Worm (Caenorhabditis elegans) whole organism, L3 larva: Measurements from ENCODE around the gene npr-43.
A peak's percentile ranks its signal among the peaks of the same experiment; 100 is the strongest.

ENCODE experiments used
- R02D3.7 ChIP-seq: fragments of 150-350 bp; optimal IDR thresholded peaks from 2 replicates; lab custom pipeline; 2014; ENCODE audit warnings: missing biosample characterization, missing genetic modification characterization
- ZK546.5 ChIP-seq: sonication (generic microtip); optimal IDR thresholded peaks from 2 replicates; lab custom pipeline; 2017; ENCODE audit warnings: missing biosample characterization, missing genetic modification characterization
- aly-2 ChIP-seq: fragments of 150-350 bp; optimal IDR thresholded peaks from 2 replicates; lab custom pipeline; 2014; ENCODE audit warnings: missing biosample characterization, missing genetic modification characterization
- ama-1 ChIP-seq: fragments of 150-350 bp; optimal IDR thresholded peaks from 2 replicates; lab custom pipeline; 2018
- ceh-28 ChIP-seq: fragments of 150-350 bp; optimal IDR thresholded peaks from 2 replicates; lab custom pipeline; 2014; ENCODE audit warnings: missing biosample characterization, missing genetic modification reagents, missing genetic modification characterization
- ceh-9 ChIP-seq: sonication (generic microtip); optimal IDR thresholded peaks from 2 replicates; lab custom pipeline; 2018; ENCODE audit warnings: missing biosample characterization, missing genetic modification characterization
- egl-5 ChIP-seq: fragments of 150-350 bp; optimal IDR thresholded peaks from 2 replicates; lab custom pipeline; 2017; ENCODE audit warnings: missing biosample characterization, missing genetic modification reagents, missing genetic modification characterization, inconsistent platforms
- elt-1 ChIP-seq: fragments of 150-350 bp; optimal IDR thresholded peaks from 2 replicates; lab custom pipeline; 2014; ENCODE audit warnings: missing biosample characterization, missing genetic modification characterization
- elt-2 ChIP-seq: sonication (generic microtip); optimal IDR thresholded peaks from 2 replicates; lab custom pipeline; 2016; ENCODE audit warnings: missing genetic modification reagents, mild to moderate bottlenecking, missing genetic modification characterization, missing compliant biosample characterization
- elt-3 ChIP-seq, 3 experiments: fragments of 150-350 bp in 1 of 3; sonication (generic microtip) in 2 of 3; optimal IDR thresholded peaks; 2 replicates in 2 of 3; 4 replicates in 1 of 3; lab custom pipeline; 2014 to 2017; ENCODE audit warnings: missing biosample characterization in 3 of 3, missing genetic modification characterization in 3 of 3
- eor-1 ChIP-seq, 2 experiments: fragments of 150-350 bp; optimal IDR thresholded peaks; 2 replicates each; lab custom pipeline; 2014 to 2018; ENCODE audit warnings: missing biosample characterization in 2 of 2, missing genetic modification characterization in 2 of 2
- fkh-10 ChIP-seq: sonication (generic microtip); optimal IDR thresholded peaks from 2 replicates; lab custom pipeline; 2017; ENCODE audit warnings: missing biosample characterization, missing genetic modification reagents, missing genetic modification characterization
- fos-1 ChIP-seq: fragments of 150-350 bp; optimal IDR thresholded peaks from 2 replicates; lab custom pipeline; 2014; ENCODE audit warnings: missing biosample characterization, missing genetic modification characterization
- hmg-11 ChIP-seq: sonication (generic microtip); optimal IDR thresholded peaks from 2 replicates; lab custom pipeline; 2016; ENCODE audit warnings: missing genetic modification characterization, missing compliant biosample characterization
- jun-1 ChIP-seq: fragments of 150-350 bp; optimal IDR thresholded peaks from 2 replicates; lab custom pipeline; 2014; ENCODE audit warnings: missing biosample characterization, missing genetic modification reagents, missing genetic modification characterization
- lin-15B ChIP-seq: fragments of 150-350 bp; optimal IDR thresholded peaks from 2 replicates; lab custom pipeline; 2014; ENCODE audit warnings: missing biosample characterization, missing genetic modification characterization
- lin-39 ChIP-seq: fragments of 150-350 bp; optimal IDR thresholded peaks from 2 replicates; lab custom pipeline; 2018; ENCODE audit warnings: missing biosample characterization, missing genetic modification reagents, missing genetic modification characterization
- lsy-12 ChIP-seq: sonication (generic microtip); optimal IDR thresholded peaks from 2 replicates; lab custom pipeline; 2016; ENCODE audit warnings: mild to moderate bottlenecking, missing genetic modification characterization, missing compliant biosample characterization
- mdl-1 ChIP-seq: fragments of 150-350 bp; optimal IDR thresholded peaks from 2 replicates; lab custom pipeline; 2014; ENCODE audit warnings: missing biosample characterization, missing genetic modification characterization
- mml-1 ChIP-seq: fragments of 150-350 bp; sonication (generic microtip); optimal IDR thresholded peaks from 3 replicates; lab custom pipeline; 2014; ENCODE audit warnings: missing biosample characterization, missing genetic modification characterization
- nfya-1 ChIP-seq: sonication (generic microtip); optimal IDR thresholded peaks from 2 replicates; lab custom pipeline; 2017; ENCODE audit warnings: missing genetic modification characterization, mild to moderate bottlenecking, missing compliant biosample characterization, antibody characterized with exemption, moderate library complexity; ENCODE audit not compliant: insufficient read depth
- nhr-11 ChIP-seq: fragments of 150-350 bp; optimal IDR thresholded peaks from 2 replicates; lab custom pipeline; 2014; ENCODE audit warnings: missing biosample characterization, missing genetic modification characterization
- nhr-12 ChIP-seq: fragments of 150-350 bp; optimal IDR thresholded peaks from 2 replicates; lab custom pipeline; 2014; ENCODE audit warnings: missing biosample characterization, missing genetic modification characterization
- nhr-23 ChIP-seq: fragments of 150-350 bp; optimal IDR thresholded peaks from 2 replicates; lab custom pipeline; 2014; ENCODE audit warnings: missing biosample characterization, missing genetic modification reagents, missing genetic modification characterization
- nhr-237 ChIP-seq: fragments of 150-350 bp; optimal IDR thresholded peaks from 2 replicates; lab custom pipeline; 2014; ENCODE audit warnings: missing biosample characterization, missing genetic modification characterization
- nhr-25 ChIP-seq: sonication (generic microtip); optimal IDR thresholded peaks from 2 replicates; lab custom pipeline; 2017; ENCODE audit warnings: missing biosample characterization, missing genetic modification characterization
- nhr-28 ChIP-seq: fragments of 150-350 bp; optimal IDR thresholded peaks from 2 replicates; lab custom pipeline; 2014; ENCODE audit warnings: missing biosample characterization, missing genetic modification characterization
- nhr-43 ChIP-seq: sonication (generic microtip); optimal IDR thresholded peaks from 2 replicates; lab custom pipeline; 2016; ENCODE audit warnings: mild to moderate bottlenecking, missing genetic modification characterization, missing compliant biosample characterization; ENCODE audit not compliant: poor library complexity, severe bottlenecking
- nhr-67 ChIP-seq: fragments of 150-350 bp; optimal IDR thresholded peaks from 2 replicates; lab custom pipeline; 2014; ENCODE audit warnings: missing biosample characterization, missing genetic modification characterization
- nhr-76 ChIP-seq: fragments of 150-350 bp; sonication (generic microtip); optimal IDR thresholded peaks from 5 replicates; lab custom pipeline; 2014; ENCODE audit warnings: missing biosample characterization, missing genetic modification characterization
- nhr-77 ChIP-seq: fragments of 150-350 bp; optimal IDR thresholded peaks from 2 replicates; lab custom pipeline; 2014; ENCODE audit warnings: missing biosample characterization, missing genetic modification characterization
- pha-4 ChIP-seq: fragments of 150-350 bp; optimal IDR thresholded peaks from 2 replicates; lab custom pipeline; 2014; ENCODE audit warnings: missing biosample characterization, missing genetic modification reagents, missing genetic modification characterization
- pqm-1 ChIP-seq: fragments of 150-350 bp; optimal IDR thresholded peaks from 2 replicates; lab custom pipeline; 2017; ENCODE audit warnings: missing biosample characterization, missing genetic modification characterization, inconsistent platforms
- sea-2 ChIP-seq: fragments of 150-350 bp; sonication (generic microtip); optimal IDR thresholded peaks from 4 replicates; lab custom pipeline; 2014; ENCODE audit warnings: missing biosample characterization, missing genetic modification reagents, missing genetic modification characterization
- skn-1 ChIP-seq: fragments of 150-350 bp; optimal IDR thresholded peaks from 2 replicates; lab custom pipeline; 2014; ENCODE audit warnings: missing biosample characterization, missing genetic modification characterization
- snpc-4 ChIP-seq: fragments of 150-350 bp; optimal IDR thresholded peaks from 2 replicates; lab custom pipeline; 2014; ENCODE audit warnings: missing biosample characterization, missing genetic modification characterization
- tbx-2 ChIP-seq: sonication (generic microtip); optimal IDR thresholded peaks from 2 replicates; lab custom pipeline; 2016; ENCODE audit warnings: mild to moderate bottlenecking, missing genetic modification characterization, missing compliant biosample characterization
- unc-62 ChIP-seq: fragments of 150-350 bp; sonication (generic microtip); optimal IDR thresholded peaks from 4 replicates; lab custom pipeline; 2014; ENCODE audit warnings: missing biosample characterization, missing genetic modification reagents, missing genetic modification characterization
- zag-1 ChIP-seq: fragments of 150-350 bp; optimal IDR thresholded peaks from 2 replicates; lab custom pipeline; 2014; ENCODE audit warnings: missing biosample characterization, missing genetic modification characterization
- ztf-11 ChIP-seq: fragments of 150-350 bp; optimal IDR thresholded peaks from 2 replicates; lab custom pipeline; 2014; ENCODE audit warnings: missing biosample characterization, missing genetic modification characterization
- ztf-4 ChIP-seq: fragments of 150-350 bp; optimal IDR thresholded peaks from 2 replicates; lab custom pipeline; 2014; ENCODE audit warnings: missing biosample characterization, missing genetic modification characterization

npr-43 gene

ce11 chrV:14378986-14379385, at the start of gene npr-43:
Gene npr-43, minus strand, starts transcription at chrV:14379086.
- TF ChIP-seq ZK546.5 = no peak
- TF ChIP-seq nhr-237 (tag; lab: Kevin White, UChicago) = no peak
- no peak for TF ChIP-seq nhr-77 (tag; lab: Kevin White, UChicago)
- TF ChIP-seq nhr-25 (tag; lab: Kevin White, UChicago) = no peak
- TF ChIP-seq nhr-28 = no peak
- no peak for TF ChIP-seq unc-62 (GFP tag; lab: Kevin White, UChicago)
- TF ChIP-seq fkh-10 (GFP tag; lab: Kevin White, UChicago) = no peak
- TF ChIP-seq nhr-43 = no peak
- TF ChIP-seq mml-1 (tag; lab: Kevin White, UChicago) = no peak
- TF ChIP-seq elt-2 (tag; lab: Kevin White, UChicago) = no peak
- TF ChIP-seq eor-1 (tag; optimal IDR thresholded peaks at IDR 0.05; lab: Kevin White, UChicago) = no peak
- TF ChIP-seq nhr-23 (tag; lab: Kevin White, UChicago) = no peak
- no peak for TF ChIP-seq nhr-76
- TF ChIP-seq snpc-4 = no peak

- TF ChIP-seq ztf-11 (tag; lab: Kevin White, UChicago) (no peak), jun-1 (no peak), R02D3.7 (no peak), pqm-1 (tag; lab: Kevin White, UChicago) (no peak)
Observed at ce11 chrV:14427069-14427825, 48.4 kb upstream of the npr-43 start.

ce11 chrV:14426013-14426412, 47.1 kb upstream of the npr-43 start:
- no peak for TF ChIP-seq zag-1 (tag; lab: Kevin White, UChicago)
- TF ChIP-seq aly-2 (tag; lab: Kevin White, UChicago) = no peak
- no peak for TF ChIP-seq tbx-2
- no peak for TF ChIP-seq egl-5 (tag; lab: Kevin White, UChicago)
- TF ChIP-seq nfya-1 = no peak
- no peak for TF ChIP-seq elt-2 (tag; lab: Kevin White, UChicago)
- no peak for TF ChIP-seq nhr-25 (tag; lab: Kevin White, UChicago)
- no peak for TF ChIP-seq nhr-12 (tag; lab: Kevin White, UChicago)
- no peak for TF ChIP-seq fos-1 (tag; lab: Kevin White, UChicago)
- no peak for TF ChIP-seq lsy-12 (tag; lab: Kevin White, UChicago)
- TF ChIP-seq nhr-77 (tag; lab: Kevin White, UChicago) = no peak
- TF ChIP-seq elt-1 (tag; lab: Kevin White, UChicago) = no peak
- no peak for TF ChIP-seq elt-3 (tag; optimal IDR thresholded peaks at IDR 0.05; lab: Kevin White, UChicago)

ce11 chrV:14424958-14425492, 46.1 kb upstream of the npr-43 start, which contains the start of gene rrsr-1:
Gene rrsr-1, minus strand, starts transcription at chrV:14425008.
- TF ChIP-seq egl-5 (tag; lab: Kevin White, UChicago) = peak; percentile 46
- TF ChIP-seq lin-15B = peak; percentile 5
- no peak for TF ChIP-seq eor-1 (tag; optimal IDR thresholded peaks at IDR 0.05; lab: Kevin White, UChicago)
- peak; percentile 54 for TF ChIP-seq snpc-4
- no peak for TF ChIP-seq ceh-9 (tag; lab: Kevin White, UChicago)
- peak; percentile 53 for TF ChIP-seq nhr-43

ce11 chrV:14423268-14423667, 44.4 kb upstream of the npr-43 start, which contains the start of gene rpoa-12:
Gene rpoa-12, minus strand, starts transcription at chrV:14423304.
- TF ChIP-seq pha-4 (tag; lab: Kevin White, UChicago) = peak; percentile 52
- no peak for TF ChIP-seq unc-62 (GFP tag; lab: Kevin White, UChicago)
- TF ChIP-seq snpc-4 = peak; percentile 24
- no peak for TF ChIP-seq nhr-67 (tag; lab: Kevin White, UChicago)
- no peak for TF ChIP-seq mdl-1
- TF ChIP-seq ZK546.5 = no peak
- TF ChIP-seq nhr-23 (tag; lab: Kevin White, UChicago) = peak; percentile 51
- no peak for TF ChIP-seq elt-3 (tag; optimal IDR thresholded peaks at IDR 0.05; lab: Kevin White, UChicago)
- TF ChIP-seq aly-2 (tag; lab: Kevin White, UChicago) = no peak
- TF ChIP-seq jun-1 = no peak
- TF ChIP-seq ceh-9 (tag; lab: Kevin White, UChicago) = no peak
- no peak for TF ChIP-seq ztf-11 (tag; lab: Kevin White, UChicago)
- TF ChIP-seq hmg-11 (tag; lab: Kevin White, UChicago) = no peak
- TF ChIP-seq eor-1 (tag; optimal IDR thresholded peaks at IDR 0.05; lab: Kevin White, UChicago) = no peak
- no peak for TF ChIP-seq fkh-10 (GFP tag; lab: Kevin White, UChicago)
- TF ChIP-seq lin-39 (tag; lab: Kevin White, UChicago) = no peak
- no peak for TF ChIP-seq zag-1 (tag; lab: Kevin White, UChicago)
- no peak for TF ChIP-seq sea-2 (GFP tag; lab: Kevin White, UChicago)
- peak; percentile 68 for TF ChIP-seq nhr-25 (tag; lab: Kevin White, UChicago)
- no peak for TF ChIP-seq nhr-76
- peak; percentile 98 for TF ChIP-seq skn-1 (tag; lab: Kevin White, UChicago)
- TF ChIP-seq lin-15B = peak; percentile 64
- TF ChIP-seq nhr-28 = no peak
- TF ChIP-seq ztf-4 = no peak
- TF ChIP-seq egl-5 (tag; lab: Kevin White, UChicago) = no peak
- no peak for TF ChIP-seq R02D3.7
- TF ChIP-seq ceh-28 (tag; lab: Kevin White, UChicago) = no peak
- no peak for TF ChIP-seq nhr-11 (tag; lab: Kevin White, UChicago)
- TF ChIP-seq ama-1 (lab: Kevin White, UChicago) = no peak
- no peak for TF ChIP-seq fos-1 (tag; lab: Kevin White, UChicago)
- TF ChIP-seq tbx-2 = no peak
- no peak for TF ChIP-seq elt-2 (tag; lab: Kevin White, UChicago)
